Worm (Caenorhabditis elegans) whole organism, late embryonic: Measurements from ENCODE around the gene daf-18.

Experiments
- C08G9.2 ChIP-seq: sonication (generic microtip); optimal IDR thresholded peaks from 2 replicates; lab custom pipeline; 2016; ENCODE audit warnings: mild to moderate bottlenecking, missing genetic modification characterization, moderate library complexity, missing compliant biosample characterization
- K02D7.2 ChIP-seq: sonication (generic microtip); optimal IDR thresholded peaks from 2 replicates; lab custom pipeline; 2017; ENCODE audit warnings: mild to moderate bottlenecking, missing genetic modification characterization, missing compliant biosample characterization
- K09A11.1 ChIP-seq: sonication (generic microtip); optimal IDR thresholded peaks from 2 replicates; lab custom pipeline; 2017; ENCODE audit warnings: antibody characterized with exemption, mild to moderate bottlenecking, missing genetic modification characterization, missing compliant biosample characterization; ENCODE audit not compliant: insufficient read depth
- Y22D7AL.16 ChIP-seq: sonication (generic microtip); optimal IDR thresholded peaks from 2 replicates; lab custom pipeline; 2016; ENCODE audit warnings: missing genetic modification characterization, missing compliant biosample characterization
- ama-1 ChIP-seq: fragments of 150-350 bp; optimal IDR thresholded peaks from 2 replicates; lab custom pipeline; 2014
- ceh-18 ChIP-seq: sonication (generic microtip); optimal IDR thresholded peaks from 2 replicates; lab custom pipeline; 2016; ENCODE audit warnings: missing genetic modification characterization, missing compliant biosample characterization
- ceh-22 ChIP-seq: sonication (generic microtip); optimal IDR thresholded peaks from 2 replicates; lab custom pipeline; 2017; ENCODE audit warnings: missing biosample characterization, missing genetic modification characterization
- ceh-30 ChIP-seq: fragments of 150-350 bp; optimal IDR thresholded peaks from 2 replicates; lab custom pipeline; 2014; ENCODE audit warnings: missing biosample characterization, missing genetic modification characterization
- ceh-31 ChIP-seq: sonication (generic microtip); optimal IDR thresholded peaks from 2 replicates; lab custom pipeline; 2016; ENCODE audit warnings: missing genetic modification characterization, missing compliant biosample characterization
- ceh-34 ChIP-seq: sonication (generic microtip); optimal IDR thresholded peaks from 2 replicates; lab custom pipeline; 2016; ENCODE audit warnings: mild to moderate bottlenecking, missing genetic modification characterization, missing compliant biosample characterization
- ceh-6 ChIP-seq: fragments of 200-800 bp; sonication (Bioruptor generic); optimal IDR thresholded peaks from 2 replicates; lab custom pipeline; 2018; ENCODE audit warnings: mild to moderate bottlenecking, missing genetic modification characterization, missing compliant biosample characterization
- ceh-9 ChIP-seq: sonication (generic microtip); optimal IDR thresholded peaks from 2 replicates; lab custom pipeline; 2016; ENCODE audit warnings: mild to moderate bottlenecking, missing genetic modification characterization, inconsistent platforms, missing compliant biosample characterization
- che-1 ChIP-seq: sonication (generic microtip); optimal IDR thresholded peaks from 2 replicates; lab custom pipeline; 2016; ENCODE audit warnings: mild to moderate bottlenecking, missing genetic modification characterization, missing compliant biosample characterization
- dmd-4 ChIP-seq: sonication (generic microtip); optimal IDR thresholded peaks from 2 replicates; lab custom pipeline; 2016; ENCODE audit warnings: borderline replicate concordance, missing genetic modification characterization, missing compliant biosample characterization
- dve-1 ChIP-seq: sonication (generic microtip); optimal IDR thresholded peaks from 2 replicates; lab custom pipeline; 2017; ENCODE audit warnings: antibody characterized with exemption, mild to moderate bottlenecking, missing genetic modification characterization, missing compliant biosample characterization
- elt-2 ChIP-seq: sonication (generic microtip); optimal IDR thresholded peaks from 2 replicates; lab custom pipeline; 2016; ENCODE audit warnings: missing genetic modification reagents, missing genetic modification characterization, missing compliant biosample characterization
- ets-4 ChIP-seq: sonication (generic microtip); optimal IDR thresholded peaks from 2 replicates; lab custom pipeline; 2016; ENCODE audit warnings: missing genetic modification characterization, missing compliant biosample characterization
- fkh-6 ChIP-seq: sonication (generic microtip); optimal IDR thresholded peaks from 2 replicates; lab custom pipeline; 2016; ENCODE audit warnings: missing genetic modification characterization, missing compliant biosample characterization
- gmeb-2 ChIP-seq: sonication (generic microtip); optimal IDR thresholded peaks from 2 replicates; lab custom pipeline; 2016; ENCODE audit warnings: missing genetic modification characterization, inconsistent platforms, missing compliant biosample characterization
- hlh-13 ChIP-seq: fragments of 200-800 bp; sonication (Bioruptor generic); optimal IDR thresholded peaks from 2 replicates; lab custom pipeline; 2018; ENCODE audit warnings: mild to moderate bottlenecking, missing genetic modification characterization, missing compliant biosample characterization
- hlh-15 ChIP-seq: sonication (generic microtip); optimal IDR thresholded peaks from 2 replicates; lab custom pipeline; 2016; ENCODE audit warnings: missing genetic modification characterization, missing compliant biosample characterization
- hlh-30 ChIP-seq: sonication (generic microtip); optimal IDR thresholded peaks from 2 replicates; lab custom pipeline; 2017; ENCODE audit warnings: antibody characterized with exemption, missing genetic modification characterization, missing compliant biosample characterization; ENCODE audit not compliant: insufficient read depth
- hlh-6 ChIP-seq: sonication (generic microtip); optimal IDR thresholded peaks from 2 replicates; lab custom pipeline; 2016; ENCODE audit warnings: missing genotype, missing genetic modification characterization, missing compliant biosample characterization
- lim-6 ChIP-seq: sonication (generic microtip); optimal IDR thresholded peaks from 2 replicates; lab custom pipeline; 2016; ENCODE audit warnings: missing genetic modification characterization, missing compliant biosample characterization
- madf-2 ChIP-seq: sonication (generic microtip); optimal IDR thresholded peaks from 2 replicates; lab custom pipeline; 2017; ENCODE audit warnings: missing genetic modification characterization, missing compliant biosample characterization
- npax-4 ChIP-seq: sonication (generic microtip); optimal IDR thresholded peaks from 2 replicates; lab custom pipeline; 2016; ENCODE audit warnings: missing genetic modification characterization, missing compliant biosample characterization
- pax-1 ChIP-seq: fragments of 150-350 bp; optimal IDR thresholded peaks from 2 replicates; lab custom pipeline; 2014; ENCODE audit warnings: missing biosample characterization, missing genetic modification characterization
- pha-2 ChIP-seq: sonication (generic microtip); optimal IDR thresholded peaks from 2 replicates; lab custom pipeline; 2017; ENCODE audit warnings: mild to moderate bottlenecking, missing genetic modification characterization, missing compliant biosample characterization
- pha-4 ChIP-seq: fragments of 150-350 bp; optimal IDR thresholded peaks from 2 replicates; lab custom pipeline; 2018; ENCODE audit warnings: missing biosample characterization, missing genetic modification reagents, missing genetic modification characterization
- pqm-1 ChIP-seq: sonication (generic microtip); optimal IDR thresholded peaks from 2 replicates; lab custom pipeline; 2016; ENCODE audit warnings: missing genetic modification characterization, missing compliant biosample characterization
- pros-1 ChIP-seq: fragments of 150-350 bp; optimal IDR thresholded peaks from 2 replicates; lab custom pipeline; 2014; ENCODE audit warnings: missing biosample characterization, missing genetic modification reagents, missing genetic modification characterization
- rnt-1 ChIP-seq: sonication (generic microtip); optimal IDR thresholded peaks from 2 replicates; lab custom pipeline; 2016; ENCODE audit warnings: missing genetic modification characterization, missing compliant biosample characterization
- sdc-2 ChIP-seq: sonication (generic microtip); optimal IDR thresholded peaks from 2 replicates; lab custom pipeline; 2016; ENCODE audit warnings: missing genotype, missing genetic modification characterization, missing compliant biosample characterization
- sox-2 ChIP-seq: fragments of 200-800 bp; sonication (Bioruptor generic); IDR thresholded peaks from 2 replicates; pipeline ENCODE4 v1.3.6; 2022; ENCODE audit warnings: missing genetic modification reagents, missing genetic modification characterization, missing compliant biosample characterization
- sox-4 ChIP-seq: sonication (generic microtip); optimal IDR thresholded peaks from 2 replicates; lab custom pipeline; 2017; ENCODE audit warnings: mild to moderate bottlenecking, missing genetic modification characterization, inconsistent platforms, missing compliant biosample characterization
- tbx-7 ChIP-seq: sonication (generic microtip); optimal IDR thresholded peaks from 2 replicates; lab custom pipeline; 2016; ENCODE audit warnings: missing genotype, missing genetic modification characterization, missing compliant biosample characterization
- ttx-3 ChIP-seq: sonication (generic microtip); optimal IDR thresholded peaks from 2 replicates; lab custom pipeline; 2016; ENCODE audit warnings: missing genetic modification reagents, missing genetic modification characterization, missing compliant biosample characterization
- unc-3 ChIP-seq, 2 experiments: fragments of 200-800 bp in 1 of 2; sonication (Bioruptor generic) in 1 of 2; sonication (generic microtip) in 1 of 2; conservative IDR thresholded peaks in 1 of 2; optimal IDR thresholded peaks in 1 of 2; 2 replicates each; pipeline versions ENCODE4 v1.3.6 to Lab custom; 2016 to 2022; ENCODE audit warnings: missing compliant biosample characterization in 2 of 2, missing genetic modification characterization in 2 of 2, missing genetic modification reagents in 1 of 2
- unc-42 ChIP-seq: sonication (generic microtip); optimal IDR thresholded peaks from 2 replicates; lab custom pipeline; 2016; ENCODE audit warnings: missing genotype, missing genetic modification characterization, missing compliant biosample characterization
- unc-55 ChIP-seq: sonication (generic microtip); optimal IDR thresholded peaks from 2 replicates; lab custom pipeline; 2017; ENCODE audit warnings: missing biosample characterization, missing genetic modification reagents, missing genetic modification characterization
- unc-86 ChIP-seq: sonication (generic microtip); optimal IDR thresholded peaks from 2 replicates; lab custom pipeline; 2016; ENCODE audit warnings: missing genetic modification characterization, missing compliant biosample characterization
- zip-5 ChIP-seq: sonication (generic microtip); optimal IDR thresholded peaks from 2 replicates; lab custom pipeline; 2016; ENCODE audit warnings: missing genetic modification characterization, missing compliant biosample characterization
- ztf-16 ChIP-seq: sonication (generic microtip); optimal IDR thresholded peaks from 2 replicates; lab custom pipeline; 2017; ENCODE audit warnings: missing genetic modification characterization, missing compliant biosample characterization

daf-18 gene

DNA sequence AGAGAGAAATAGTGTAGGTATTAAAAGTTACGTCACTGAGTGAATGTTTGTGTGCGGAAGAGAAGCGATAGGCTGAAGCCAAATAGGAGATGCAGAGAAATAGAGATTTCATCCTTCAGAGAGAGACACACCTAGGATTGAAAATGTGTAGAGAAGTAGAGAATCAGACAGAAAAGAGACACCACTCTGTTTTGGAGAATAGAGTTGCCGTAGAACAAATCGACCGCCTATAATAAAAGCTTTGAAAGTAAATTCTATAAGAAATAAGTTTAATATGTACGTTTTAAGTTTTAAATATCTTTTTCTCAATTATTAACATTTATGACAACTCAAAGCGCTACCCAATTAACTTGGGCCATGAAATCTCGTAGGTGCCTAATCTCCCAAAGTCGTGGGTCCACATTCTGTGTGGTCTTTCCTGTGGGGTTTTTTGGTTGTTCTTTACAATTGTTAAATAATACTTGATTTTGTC, 14.5 kb downstream of the daf-18 start, which contains the start of gene T07A9.12 (continued):
- TF ChIP-seq sox-2 (GFP tag; lab: Robert Waterston, UW) (no peak), elt-2 (tag; lab: Kevin White, UChicago) (peak; percentile 84), hlh-15 (tag; lab: Kevin White, UChicago) (peak; percentile 62), ceh-18 (peak; percentile 50), unc-3 (GFP tag; conservative IDR thresholded peaks at IDR 0.05; lab: Robert Waterston, UW) (no peak), unc-3 (tag; optimal IDR thresholded peaks at IDR 0.05; lab: Kevin White, UChicago) (peak; percentile 51), unc-86 (tag; lab: Kevin White, UChicago) (peak; percentile 56), ceh-22 (tag; lab: Kevin White, UChicago) (no peak), ceh-6 (GFP tag; lab: Kevin White, UChicago) (no peak), ztf-16 (peak; percentile 37), unc-55 (GFP tag; lab: Kevin White, UChicago) (peak; percentile 19), ceh-30 (tag; lab: Kevin White, UChicago) (no peak), unc-42 (peak; percentile 59), ceh-31 (peak; percentile 99), che-1 (tag; lab: Kevin White, UChicago) (no peak), madf-2 (tag; lab: Kevin White, UChicago) (peak; percentile 57), ets-4 (tag; lab: Kevin White, UChicago) (peak; percentile 70), ceh-34 (tag; lab: Kevin White, UChicago) (peak; percentile 61), hlh-6 (peak; percentile 3), hlh-13 (GFP tag; lab: Kevin White, UChicago) (no peak), pax-1 (tag; lab: Kevin White, UChicago) (peak; percentile 56), fkh-6 (tag; lab: Kevin White, UChicago) (peak; percentile 58), ttx-3 (tag; lab: Kevin White, UChicago) (peak; percentile 26), sdc-2 (no peak), hlh-30 (no peak), K09A11.1 (tag; lab: Kevin White, UChicago) (peak; percentile 46), rnt-1 (peak; percentile 80), tbx-7 (tag; lab: Kevin White, UChicago) (peak; percentile 84), ama-1 (lab: Kevin White, UChicago) (no peak), C08G9.2 (tag; lab: Kevin White, UChicago) (peak; percentile 89)
- TF ChIP-seq, all 69 proteins: peak for 37

DNA sequence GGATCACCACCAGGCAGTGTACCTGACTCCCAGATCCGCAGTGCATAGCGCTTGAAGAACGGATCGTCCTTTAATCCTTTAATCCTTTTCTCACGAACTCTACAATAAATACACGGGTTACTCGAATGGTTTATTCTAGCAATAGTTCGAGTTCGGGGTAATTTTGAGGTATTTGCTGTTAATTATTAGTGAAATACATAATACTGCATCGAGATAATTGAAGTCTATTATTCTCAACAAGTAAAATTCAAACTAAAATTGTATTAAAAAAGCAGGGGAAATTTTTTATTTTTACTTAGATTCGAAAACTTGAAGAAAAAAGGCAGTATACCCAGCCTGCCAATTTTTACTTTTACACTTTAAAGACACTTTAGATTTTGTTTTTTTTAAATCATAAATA, 15.0 kb downstream of the daf-18 start, which contains the start of gene kgb-1:
TSS of gene kgb-1 (minus strand) at position 101 of the 400 bp plus-strand sequence.
- no peak for TF ChIP-seq pha-4 (tag; lab: Kevin White, UChicago)
- no peak for TF ChIP-seq pqm-1 (tag; lab: Kevin White, UChicago)
- TF ChIP-seq dve-1 (tag; lab: Kevin White, UChicago), result no peak
- no peak for TF ChIP-seq Y22D7AL.16
- no peak for TF ChIP-seq sox-2 (GFP tag; lab: Robert Waterston, UW)
- TF ChIP-seq zip-5 (tag; lab: Kevin White, UChicago), result no peak
- TF ChIP-seq hlh-13 (GFP tag; lab: Kevin White, UChicago), result no peak
- no peak for TF ChIP-seq K02D7.2
- no peak for TF ChIP-seq pax-1 (tag; lab: Kevin White, UChicago)
- TF ChIP-seq lim-6 (tag; lab: Kevin White, UChicago), result no peak
- no peak for TF ChIP-seq pros-1 (tag; lab: Kevin White, UChicago)
- TF ChIP-seq unc-55 (GFP tag; lab: Kevin White, UChicago), result no peak
- TF ChIP-seq tbx-7 (tag; lab: Kevin White, UChicago), result no peak
- no peak for TF ChIP-seq pha-2 (tag; lab: Kevin White, UChicago)
- TF ChIP-seq sox-4, result no peak
- TF ChIP-seq gmeb-2 (tag; lab: Kevin White, UChicago), result no peak
- TF ChIP-seq dmd-4, result no peak
- TF ChIP-seq npax-4 (tag; lab: Kevin White, UChicago), result no peak
- no peak for TF ChIP-seq ceh-9
- no peak for TF ChIP-seq unc-42
